Fruit fly (Drosophila melanogaster) whole organism, embryonic: ENCODE measurements around the gene pyd.

Experiments
- Atf3 ChIP-seq: fragments of 200-800 bp; sonication (Bioruptor generic); optimal IDR thresholded peaks from 3 replicates; lab custom pipeline; 2016; ENCODE audit warnings: missing biosample characterization, missing genetic modification characterization
- CG14050 ChIP-seq: fragments of 200-800 bp; sonication (Bioruptor generic); IDR thresholded peaks from 3 replicates; pipeline ENCODE4 v1.3.6; 2022; ENCODE audit warnings: missing biosample characterization, missing genetic modification characterization
- CG1832 ChIP-seq: fragments of 200-800 bp; sonication (Bioruptor generic); optimal IDR thresholded peaks from 2 replicates; lab custom pipeline; 2017; ENCODE audit warnings: missing biosample characterization, mild to moderate bottlenecking, missing genetic modification characterization, inconsistent platforms
- CG2889 ChIP-seq: fragments of 200-800 bp; sonication (Bioruptor generic); IDR thresholded peaks from 3 replicates; pipeline ENCODE4 v1.3.6; 2022; ENCODE audit warnings: missing biosample characterization, missing genetic modification characterization
- CG31224 ChIP-seq: fragments of 200-800 bp; sonication (Bioruptor generic); IDR thresholded peaks from 2 replicates; pipeline ENCODE4 v1.3.6; 2022; ENCODE audit warnings: missing biosample characterization, missing genetic modification characterization
- CG6683 ChIP-seq: fragments of 200-800 bp; sonication (Bioruptor generic); optimal IDR thresholded peaks from 2 replicates; lab custom pipeline; 2017; ENCODE audit warnings: missing biosample characterization, mild to moderate bottlenecking, missing genetic modification characterization, missing genetic modification reagents
- CG8478 ChIP-seq: fragments of >200 bp; optimal IDR thresholded peaks from 2 replicates; lab custom pipeline; 2018
- HLH54F ChIP-seq: fragments of 200-800 bp; sonication (Bioruptor generic); optimal IDR thresholded peaks from 3 replicates; lab custom pipeline; 2016; ENCODE audit warnings: missing biosample characterization, missing genetic modification characterization
- Max ChIP-seq: fragments of 200-800 bp; sonication (Bioruptor generic); optimal IDR thresholded peaks from 2 replicates; lab custom pipeline; 2016; ENCODE audit warnings: missing biosample characterization, mild to moderate bottlenecking, missing genetic modification characterization
- Med ChIP-seq: fragments of 200-800 bp; sonication (Bioruptor generic); peaks from one replicate; lab custom pipeline; 2016; ENCODE audit warnings: missing biosample characterization, missing genetic modification characterization, mild to moderate bottlenecking, inconsistent platforms, moderate library complexity
- caup ChIP-seq: fragments of 200-800 bp; sonication (Bioruptor generic); optimal IDR thresholded peaks from 3 replicates; lab custom pipeline; 2017; ENCODE audit warnings: missing biosample characterization, mild to moderate bottlenecking, missing genetic modification characterization, moderate library complexity; ENCODE audit not compliant: severe bottlenecking
- chif ChIP-seq, 2 experiments: fragments of 200-800 bp; sonication (Bioruptor generic); optimal IDR thresholded peaks; 3 replicates each; lab custom pipeline; 2016; ENCODE audit warnings: missing biosample characterization in 2 of 2, missing genetic modification characterization in 2 of 2
- nom ChIP-seq: fragments of 200-800 bp; sonication (Bioruptor generic); optimal IDR thresholded peaks from 2 replicates; lab custom pipeline; 2017; ENCODE audit warnings: missing biosample characterization, missing genetic modification characterization, mild to moderate bottlenecking, moderate library complexity, missing genetic modification reagents

dm6 chr3R:8878238-8878637 lies 53.5 kb downstream of the pyd start:
- no peak for TF ChIP-seq CG8478 (lab: Kevin White, UChicago)
- TF ChIP-seq nom (GFP tag; lab: Kevin White, UChicago): no peak
- no peak for TF ChIP-seq chif (GFP tag; optimal IDR thresholded peaks at IDR 0.05; lab: Kevin White, UChicago)
- no peak for TF ChIP-seq HLH54F (GFP tag; lab: Kevin White, UChicago)
- no peak for TF ChIP-seq CG1832 (GFP tag; lab: Kevin White, UChicago)
- no peak for TF ChIP-seq Med (GFP tag; lab: Kevin White, UChicago)
- TF ChIP-seq CG31224: no peak
- no peak for TF ChIP-seq Max (GFP tag; lab: Kevin White, UChicago)
- TF ChIP-seq caup: no peak
- no peak for TF ChIP-seq CG6683 (GFP tag; lab: Kevin White, UChicago)
- TF ChIP-seq Atf3: no peak
- TF ChIP-seq CG14050: no peak
- TF ChIP-seq CG2889 (GFP tag; lab: Robert Waterston, UW): no peak
